Worm (Caenorhabditis elegans) whole organism, young adult: ENCODE measurements around the gene ifc-2.

Experiments
- B0261.1 ChIP-seq: sonication (generic microtip); optimal IDR thresholded peaks from 2 replicates; lab custom pipeline; 2016; ENCODE audit warnings: mild to moderate bottlenecking, missing genetic modification characterization, moderate library complexity, missing compliant biosample characterization
- F37B4.10 ChIP-seq: fragments of 200-800 bp; sonication (Bioruptor generic); IDR thresholded peaks from 2 replicates; pipeline ENCODE4 v1.3.6; 2022; ENCODE audit warnings: missing genetic modification characterization, missing compliant biosample characterization
- ama-1 ChIP-seq, 3 experiments: fragments of 150-350 bp in 1 of 3; sonication (generic microtip) in 2 of 3; optimal IDR thresholded peaks; 2 replicates each; lab custom pipeline; 2014 to 2018; ENCODE audit warnings: missing biosample characterization in 2 of 3, missing genetic modification characterization in 2 of 3, missing genetic modification reagents in 2 of 3
- bed-1 ChIP-seq: fragments of 200-800 bp; sonication (Bioruptor generic); IDR thresholded peaks from 2 replicates; pipeline ENCODE4 v1.3.6; 2022; ENCODE audit warnings: missing genetic modification reagents, missing genetic modification characterization, missing compliant biosample characterization
- dpff-1 ChIP-seq: sonication (generic microtip); optimal IDR thresholded peaks from 2 replicates; lab custom pipeline; 2017; ENCODE audit warnings: mild to moderate bottlenecking, missing genetic modification characterization, missing compliant biosample characterization
- ets-4 ChIP-seq: fragments of 200-800 bp; sonication (Bioruptor generic); optimal IDR thresholded peaks from 2 replicates; lab custom pipeline; 2018; ENCODE audit warnings: mild to moderate bottlenecking, missing genetic modification characterization, missing compliant biosample characterization
- gei-17 ChIP-seq: fragments of 200-800 bp; sonication (Bioruptor generic); optimal IDR thresholded peaks from 2 replicates; lab custom pipeline; 2018; ENCODE audit warnings: mild to moderate bottlenecking, missing genetic modification characterization, missing compliant biosample characterization
- nhr-80 ChIP-seq: sonication (generic microtip); optimal IDR thresholded peaks from 2 replicates; lab custom pipeline; 2016; ENCODE audit warnings: missing genetic modification characterization, missing compliant biosample characterization
- ztf-28 ChIP-seq: fragments of 200-800 bp; sonication (Bioruptor generic); IDR thresholded peaks from 2 replicates; pipeline ENCODE4 v1.3.6; 2022; ENCODE audit warnings: missing genetic modification reagents, missing genetic modification characterization, missing compliant biosample characterization

- TF ChIP-seq F37B4.10: no peak
- no peak for TF ChIP-seq ets-4 (GFP tag; lab: Kevin White, UChicago)
- TF ChIP-seq bed-1 (GFP tag; lab: Robert Waterston, UW): no peak
- TF ChIP-seq ztf-28 (GFP tag; lab: Robert Waterston, UW): no peak
- no peak for TF ChIP-seq B0261.1
- TF ChIP-seq ama-1 (optimal IDR thresholded peaks at IDR 0.05; lab: Kevin White, UChicago): no peak
- no peak for TF ChIP-seq ama-1 (GFP tag; optimal IDR thresholded peaks at IDR 0.05; lab: Kevin White, UChicago)
- no peak for TF ChIP-seq nhr-80 (tag; lab: Kevin White, UChicago)
- no peak for TF ChIP-seq dpff-1 (tag; lab: Kevin White, UChicago)
- TF ChIP-seq gei-17 (GFP tag; lab: Kevin White, UChicago): no peak
Observed at ce11 chrX:621190-621589, 33.5 kb downstream of the ifc-2 start, which contains the start of gene unc-96.
